Worm (Caenorhabditis elegans): ENCODE results near the gene dna-2.
A peak's percentile ranks its signal among the peaks of the same experiment; 100 is the strongest.

The dna-2 gene

DNA sequence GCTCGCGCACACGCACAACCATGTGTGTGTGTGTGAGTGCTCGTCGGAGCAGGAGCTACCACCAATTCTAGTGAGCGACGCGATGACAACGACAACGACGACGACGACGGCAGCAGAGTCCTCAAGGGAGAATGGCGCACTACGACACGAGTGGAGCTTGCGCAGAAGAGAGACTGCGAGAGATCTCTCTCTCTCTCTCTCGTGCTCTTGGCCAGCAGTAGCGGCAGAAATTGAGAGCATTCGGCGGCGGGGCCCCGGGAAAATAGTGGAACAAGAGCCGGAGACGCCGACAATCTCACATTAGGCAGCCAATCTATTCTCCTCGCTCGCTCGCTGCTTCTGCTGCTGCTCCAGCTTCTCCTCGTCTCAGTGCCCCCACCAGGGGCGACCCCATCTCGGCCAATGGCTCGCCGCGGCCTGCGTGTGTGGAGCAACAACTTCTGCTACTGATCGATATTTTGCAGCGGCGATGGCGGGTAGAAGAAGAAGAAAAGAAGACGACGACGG lies 31.4 kb upstream of the dna-2 start (continued):
- TF ChIP-seq Y22D7AL.16 (tag; optimal IDR thresholded peaks at IDR 0.05) (no peak), pat-9 (tag; optimal IDR thresholded peaks at IDR 0.05) (no peak), tbx-2 (tag; optimal IDR thresholded peaks at IDR 0.05) (peak; percentile 80), hlh-15 (tag; optimal IDR thresholded peaks at IDR 0.05) (no peak), eyg-1 (tag; optimal IDR thresholded peaks at IDR 0.05) (no peak), che-1 (tag; optimal IDR thresholded peaks at IDR 0.05) (peak; percentile 20), fkh-10 (GFP tag; optimal IDR thresholded peaks at IDR 0.05) (no peak), ceh-18 (tag; optimal IDR thresholded peaks at IDR 0.05) (peak; percentile 91), gmeb-2 (tag; optimal IDR thresholded peaks at IDR 0.05) (peak; percentile 26), pag-3 (tag; optimal IDR thresholded peaks at IDR 0.05; ENCODE audit: borderline replicate concordance) (no peak), odd-2 (tag; optimal IDR thresholded peaks at IDR 0.05) (no peak), tbx-7 (tag; optimal IDR thresholded peaks at IDR 0.05) (no peak), mec-3 (tag; optimal IDR thresholded peaks at IDR 0.05; ENCODE audit: borderline replicate concordance) (no peak), madf-2 (tag; optimal IDR thresholded peaks at IDR 0.05) (peak; percentile 24), sox-4 (tag; optimal IDR thresholded peaks at IDR 0.05) (no peak), nfya-1 (tag; optimal IDR thresholded peaks at IDR 0.05) (peak; percentile 94), T23F11.4 (GFP tag; optimal IDR thresholded peaks at IDR 0.05) (no peak), syd-9 (tag; optimal IDR thresholded peaks at IDR 0.05) (peak; percentile 79), unc-42 (tag; optimal IDR thresholded peaks at IDR 0.05) (peak; percentile 83), elt-4 (tag; optimal IDR thresholded peaks at IDR 0.05) (no peak), ama-1 (optimal IDR thresholded peaks at IDR 0.05) (peak; percentile 26), lim-6 (tag; optimal IDR thresholded peaks at IDR 0.05) (peak; percentile 30), ceh-24 (tag; optimal IDR thresholded peaks at IDR 0.05) (no peak), pqm-1 (tag; optimal IDR thresholded peaks at IDR 0.05) (no peak), K02D7.2 (tag; optimal IDR thresholded peaks at IDR 0.05) (no peak), F13H6.1 (tag; optimal IDR thresholded peaks at IDR 0.05) (peak; percentile 15), ceh-14 (tag; optimal IDR thresholded peaks at IDR 0.05) (peak; percentile 87), dmd-4 (tag; optimal IDR thresholded peaks at IDR 0.05; ENCODE audit: borderline replicate concordance) (peak; percentile 48), hlh-8 (tag; optimal IDR thresholded peaks at IDR 0.05) (peak; percentile 5), hlh-13 (GFP tag; optimal IDR thresholded peaks at IDR 0.05) (no peak), ets-4 (tag; optimal IDR thresholded peaks at IDR 0.05) (peak; percentile 44), ref-2 (tag; optimal IDR thresholded peaks at IDR 0.05) (peak; percentile 38), hlh-6 (tag; optimal IDR thresholded peaks at IDR 0.05) (peak; percentile 68)

DNA sequence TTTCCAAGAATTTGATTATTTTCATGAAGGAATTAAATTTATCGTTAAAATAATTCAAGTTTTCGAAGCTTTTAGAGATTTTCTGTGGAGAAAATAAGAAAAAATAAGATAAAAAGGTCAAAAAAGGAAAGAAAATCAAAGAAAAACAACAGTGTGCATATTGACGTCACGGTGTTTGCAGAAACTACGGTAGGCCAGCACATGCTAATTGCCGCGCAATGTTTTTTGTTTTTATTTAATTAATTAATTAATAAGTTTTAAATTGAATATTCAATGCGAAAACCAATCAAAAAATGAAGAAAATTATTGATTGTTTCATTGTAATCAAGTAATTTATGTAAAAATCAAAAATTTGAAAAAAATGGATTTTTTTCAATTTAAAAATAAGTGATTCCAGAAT lies 30.3 kb upstream of the dna-2 start:
- TF ChIP-seq nfya-1 (tag; optimal IDR thresholded peaks at IDR 0.05) (peak; percentile 18), ceh-24 (tag; optimal IDR thresholded peaks at IDR 0.05) (no peak)

DNA sequence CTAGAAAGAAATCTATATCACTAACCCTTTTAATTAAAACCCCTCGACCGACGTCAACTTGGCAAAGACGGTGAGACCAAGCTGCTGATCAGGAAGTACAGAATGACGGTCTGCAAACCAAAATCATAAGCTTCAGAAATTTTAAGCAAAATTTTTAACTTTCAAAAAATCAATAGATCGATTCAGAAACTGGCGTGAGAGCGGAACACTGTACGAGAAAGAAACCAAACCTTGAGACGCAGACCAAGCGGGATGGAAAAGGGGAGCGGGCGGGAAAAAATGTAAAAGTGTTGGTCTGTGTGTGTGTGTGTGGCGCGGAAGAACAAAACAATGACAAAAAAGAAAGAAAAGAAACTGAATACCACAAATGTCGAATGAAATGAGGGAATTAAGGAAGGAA lies 29.7 kb upstream of the dna-2 start, which contains the start of the genes F44E5.17 and gpb-1:
Gene F44E5.17 (minus strand): TSS at position 101 of the 400 bp plus-strand sequence.
Gene gpb-1 (minus strand): TSS at position 118 of the 400 bp plus-strand sequence.
- TF ChIP-seq ceh-22 (tag; optimal IDR thresholded peaks at IDR 0.05) = no peak
- TF ChIP-seq hlh-8 (tag; optimal IDR thresholded peaks at IDR 0.05) = no peak
- no peak for TF ChIP-seq hlh-15 (tag; optimal IDR thresholded peaks at IDR 0.05)
- no peak for TF ChIP-seq pha-2 (tag; optimal IDR thresholded peaks at IDR 0.05)
- no peak for TF ChIP-seq C38D4.7 (GFP tag; optimal IDR thresholded peaks at IDR 0.05)
- no peak for TF ChIP-seq dve-1 (tag; optimal IDR thresholded peaks at IDR 0.05)
- TF ChIP-seq pag-3 (tag; optimal IDR thresholded peaks at IDR 0.05; ENCODE audit: borderline replicate concordance) = no peak
- no peak for TF ChIP-seq dmd-4 (tag; optimal IDR thresholded peaks at IDR 0.05; ENCODE audit: borderline replicate concordance)
- TF ChIP-seq K09A11.1 (tag; optimal IDR thresholded peaks at IDR 0.05; ENCODE audit: insufficient read depth) = no peak
- no peak for TF ChIP-seq sox-2 (GFP tag; IDR thresholded peaks at IDR 0.05)
- TF ChIP-seq Y22D7AL.16 (tag; optimal IDR thresholded peaks at IDR 0.05) = no peak
- no peak for TF ChIP-seq ceh-19 (GFP tag; optimal IDR thresholded peaks at IDR 0.05)
- no peak for TF ChIP-seq sox-4 (tag; optimal IDR thresholded peaks at IDR 0.05)
- TF ChIP-seq lin-11 (tag; optimal IDR thresholded peaks at IDR 0.05) = no peak
- no peak for TF ChIP-seq nhr-232 (tag; optimal IDR thresholded peaks at IDR 0.05)
- TF ChIP-seq gmeb-2 (tag; optimal IDR thresholded peaks at IDR 0.05) = no peak
- no peak for TF ChIP-seq odd-2 (tag; optimal IDR thresholded peaks at IDR 0.05)
- TF ChIP-seq unc-55 (GFP tag; optimal IDR thresholded peaks at IDR 0.05) = no peak
- TF ChIP-seq ceh-9 (tag; optimal IDR thresholded peaks at IDR 0.05) = no peak
- no peak for TF ChIP-seq C08G9.2 (tag; optimal IDR thresholded peaks at IDR 0.05)
